Worm (Caenorhabditis elegans): ENCODE measurements around the gene kin-15.

Gene kin-15

ce11 chrII:9418065-9418567 is 15.4 kb downstream of the kin-15 start, which contains the start of the genes M176.4 and M176.16:
Gene M176.4 (plus strand): TSS chrII:9418365.
Gene M176.16 (plus strand): TSS chrII:9418517.
- TF ChIP-seq cnd-1 (tag; optimal IDR thresholded peaks at IDR 0.05) = no peak
- no peak for TF ChIP-seq mls-2 (tag; optimal IDR thresholded peaks at IDR 0.05)
- TF ChIP-seq bed-3 (GFP tag; optimal IDR thresholded peaks at IDR 0.05) = no peak
- no peak for TF ChIP-seq lin-32 (GFP tag; optimal IDR thresholded peaks at IDR 0.05)
- no peak for TF ChIP-seq ces-1 (GFP tag; optimal IDR thresholded peaks at IDR 0.05)
- no peak for TF ChIP-seq nhr-237 (tag; optimal IDR thresholded peaks at IDR 0.05)
- no peak for TF ChIP-seq M03D4.4 (tag; optimal IDR thresholded peaks at IDR 0.05)
- no peak for TF ChIP-seq lin-13 (tag; optimal IDR thresholded peaks at IDR 0.05)
- TF ChIP-seq ceh-83 (GFP tag; optimal IDR thresholded peaks at IDR 0.05) = no peak
- no peak for TF ChIP-seq elt-1 (tag; optimal IDR thresholded peaks at IDR 0.05; ENCODE audit: borderline replicate concordance, insufficient read depth)
- no peak for TF ChIP-seq nhr-12 (tag; optimal IDR thresholded peaks at IDR 0.05)
- TF ChIP-seq mep-1 (tag; optimal IDR thresholded peaks at IDR 0.05) = no peak
- no peak for TF ChIP-seq snpc-4 (tag; optimal IDR thresholded peaks at IDR 0.05)
- no peak for TF ChIP-seq sem-2 (GFP tag; optimal IDR thresholded peaks at IDR 0.05)
- TF ChIP-seq tbx-8 (GFP tag; optimal IDR thresholded peaks at IDR 0.05) = no peak
- no peak for TF ChIP-seq unc-39 (tag; optimal IDR thresholded peaks at IDR 0.05)
- no peak for TF ChIP-seq blmp-1 (tag; optimal IDR thresholded peaks at IDR 0.05)

DNA sequence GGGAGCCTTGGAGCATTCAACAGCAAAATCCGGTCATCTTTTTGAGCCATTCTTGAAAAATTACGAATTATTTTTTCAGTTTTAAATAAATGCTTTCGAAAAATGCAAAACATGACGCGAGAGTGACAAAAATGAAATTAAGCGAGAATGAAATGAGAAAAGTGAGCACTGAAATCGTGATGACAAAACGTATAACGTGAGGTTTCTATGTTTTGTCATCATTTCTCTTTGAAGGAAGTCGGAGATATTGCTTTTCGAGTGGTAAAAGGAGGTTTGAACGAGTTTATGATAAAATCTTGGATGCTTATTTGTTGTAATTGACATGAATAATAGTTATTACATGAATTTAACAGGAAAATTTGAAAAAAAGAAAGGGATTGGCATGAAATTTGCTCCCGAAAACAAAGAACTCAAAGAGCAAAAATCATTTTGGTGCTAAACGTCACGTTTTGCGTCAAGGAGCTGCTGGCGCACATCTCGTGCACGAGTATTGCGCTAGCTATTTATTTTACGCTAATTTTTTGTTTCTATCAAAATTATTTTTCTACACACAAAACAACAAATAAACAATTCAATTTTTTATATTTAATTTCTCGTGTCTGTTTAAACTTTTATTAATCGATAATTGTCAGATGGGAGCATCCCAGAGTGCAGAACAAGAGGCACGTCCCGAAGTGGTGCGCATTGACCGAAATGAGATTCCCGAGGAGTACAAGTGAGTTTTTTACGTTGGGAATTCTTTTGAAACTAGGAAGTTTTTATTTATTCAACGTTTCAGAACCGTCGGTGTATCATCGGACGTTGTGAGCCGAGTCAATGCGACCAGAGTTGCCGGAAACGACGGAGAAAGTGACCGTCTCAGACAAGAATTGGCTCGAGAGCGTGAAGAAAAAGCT is 16.9 kb downstream of the kin-15 start, which contains the start of the genes gss-1 and chch-3:
Gene gss-1, minus strand, starts transcription at position 51 of the 896 bp plus-strand sequence.
Gene chch-3, plus strand, starts transcription at position 633 of the 896 bp plus-strand sequence.
- no peak for TF ChIP-seq flh-1 (GFP tag; optimal IDR thresholded peaks at IDR 0.05)
- TF ChIP-seq lsy-2 (tag; optimal IDR thresholded peaks at IDR 0.05) = peak; percentile 38
- TF ChIP-seq mep-1 (tag; optimal IDR thresholded peaks at IDR 0.05) = peak; percentile 68
- TF ChIP-seq lin-13 (tag; optimal IDR thresholded peaks at IDR 0.05) = peak; percentile 27
- TF ChIP-seq lin-32 (GFP tag; optimal IDR thresholded peaks at IDR 0.05) = no peak
- no peak for TF ChIP-seq pha-4 (tag; optimal IDR thresholded peaks at IDR 0.05)
- no peak for TF ChIP-seq ceh-39 (tag; optimal IDR thresholded peaks at IDR 0.05)
- TF ChIP-seq ham-2 (GFP tag; optimal IDR thresholded peaks at IDR 0.05) = peak; percentile 39

ce11 chrII:9412086-9412608 is 21.4 kb downstream of the kin-15 start, which contains the start of gene arrd-3:
Gene arrd-3 (plus strand): TSS chrII:9412558.
- TF ChIP-seq lin-13 (tag; optimal IDR thresholded peaks at IDR 0.05) = no peak
- TF ChIP-seq mls-2 (tag; optimal IDR thresholded peaks at IDR 0.05) = no peak
- no peak for TF ChIP-seq ceh-83 (GFP tag; optimal IDR thresholded peaks at IDR 0.05)
- no peak for TF ChIP-seq sptf-1 (tag; optimal IDR thresholded peaks at IDR 0.05)
- TF ChIP-seq nhr-76 (tag; optimal IDR thresholded peaks at IDR 0.05) = no peak
- TF ChIP-seq tbx-8 (GFP tag; optimal IDR thresholded peaks at IDR 0.05) = no peak
- TF ChIP-seq blmp-1 (tag; optimal IDR thresholded peaks at IDR 0.05) = no peak
- TF ChIP-seq nhr-237 (tag; optimal IDR thresholded peaks at IDR 0.05) = no peak
- TF ChIP-seq mab-5 (tag; optimal IDR thresholded peaks at IDR 0.05) = no peak

DNA sequence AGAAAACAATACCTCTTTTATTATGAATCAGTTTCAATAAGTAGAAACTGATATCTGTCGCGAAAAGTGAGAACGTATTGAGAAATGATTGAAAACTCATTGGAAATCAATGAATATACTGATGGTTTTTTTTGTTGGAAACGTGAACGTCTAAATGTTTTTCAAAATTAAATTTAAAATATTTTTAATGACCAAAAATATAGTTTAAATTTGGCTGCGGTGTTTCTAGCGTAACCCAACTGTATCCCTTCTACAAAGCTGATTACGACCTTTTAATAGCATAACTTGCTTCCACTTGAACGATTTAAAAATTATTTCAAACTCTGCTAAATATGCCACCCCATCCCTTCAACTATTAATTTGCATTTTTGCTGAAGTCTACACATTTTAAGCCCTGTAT is 22.0 kb downstream of the kin-15 start, which contains the start of gene M176.9:
Gene M176.9, minus strand, starts transcription at position 101 of the 400 bp plus-strand sequence.
- TF ChIP-seq unc-120 (tag; optimal IDR thresholded peaks at IDR 0.05; ENCODE audit: poor library complexity, severe bottlenecking) (no peak), cnd-1 (tag; optimal IDR thresholded peaks at IDR 0.05) (no peak), lsy-2 (tag; optimal IDR thresholded peaks at IDR 0.05) (no peak), lin-32 (GFP tag; optimal IDR thresholded peaks at IDR 0.05) (no peak)

DNA sequence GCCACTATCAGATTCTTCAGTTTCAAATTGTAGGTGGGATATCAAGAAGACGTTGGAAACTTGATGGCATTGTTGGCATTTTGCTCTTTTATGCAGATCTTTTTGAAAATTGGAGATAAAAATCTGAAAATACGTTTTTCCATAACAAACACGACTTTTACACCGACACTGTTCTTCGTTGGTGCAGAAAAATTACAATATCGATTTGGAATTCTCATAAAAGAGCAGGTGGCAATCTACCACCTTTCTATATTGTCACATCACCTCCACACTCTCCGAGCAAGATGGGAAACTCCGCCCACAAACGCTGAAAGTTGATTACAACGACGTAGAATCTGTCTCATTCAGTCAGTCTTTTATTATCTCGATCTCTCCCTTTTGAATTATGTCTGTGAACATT is 26.0 kb downstream of the kin-15 start, which contains the start of gene arrd-2:
Gene arrd-2, plus strand, starts transcription at position 301 of the 400 bp plus-strand sequence.
- TF ChIP-seq hlh-1 (tag; optimal IDR thresholded peaks at IDR 0.05) (no peak), elt-3 (tag; optimal IDR thresholded peaks at IDR 0.05) (no peak), unc-62 (GFP tag; optimal IDR thresholded peaks at IDR 0.05) (no peak), unc-120 (tag; optimal IDR thresholded peaks at IDR 0.05; ENCODE audit: poor library complexity, severe bottlenecking) (no peak), mab-5 (tag; optimal IDR thresholded peaks at IDR 0.05) (no peak), lsy-2 (tag; optimal IDR thresholded peaks at IDR 0.05) (no peak), pha-4 (tag; optimal IDR thresholded peaks at IDR 0.05) (no peak), ham-2 (GFP tag; optimal IDR thresholded peaks at IDR 0.05) (no peak), nhr-12 (tag; optimal IDR thresholded peaks at IDR 0.05) (no peak), M03D4.4 (tag; optimal IDR thresholded peaks at IDR 0.05) (no peak), ceh-39 (tag; optimal IDR thresholded peaks at IDR 0.05) (no peak), nhr-76 (tag; optimal IDR thresholded peaks at IDR 0.05) (no peak), sptf-1 (tag; optimal IDR thresholded peaks at IDR 0.05) (no peak), flh-1 (GFP tag; optimal IDR thresholded peaks at IDR 0.05) (no peak), nhr-237 (tag; optimal IDR thresholded peaks at IDR 0.05) (no peak), lin-13 (tag; optimal IDR thresholded peaks at IDR 0.05) (no peak)
